Worm (Caenorhabditis elegans): ENCODE results near the gene sdz-6.

sdz-6 gene

ce11 chrV:19301934-19302333 lies 18.5 kb upstream of the sdz-6 start, which contains the start of gene fbxb-62:
Gene fbxb-62, minus strand, starts transcription at chrV:19302034.
- 0 out of 2 replicates have a peak, but pooled peaks have one; percentile 3 for TF ChIP-seq nhr-19 (GFP tag; conservative IDR thresholded peaks at IDR 0.05)
- TF ChIP-seq zip-4 (GFP tag; optimal IDR thresholded peaks at IDR 0.05) = no peak

DNA sequence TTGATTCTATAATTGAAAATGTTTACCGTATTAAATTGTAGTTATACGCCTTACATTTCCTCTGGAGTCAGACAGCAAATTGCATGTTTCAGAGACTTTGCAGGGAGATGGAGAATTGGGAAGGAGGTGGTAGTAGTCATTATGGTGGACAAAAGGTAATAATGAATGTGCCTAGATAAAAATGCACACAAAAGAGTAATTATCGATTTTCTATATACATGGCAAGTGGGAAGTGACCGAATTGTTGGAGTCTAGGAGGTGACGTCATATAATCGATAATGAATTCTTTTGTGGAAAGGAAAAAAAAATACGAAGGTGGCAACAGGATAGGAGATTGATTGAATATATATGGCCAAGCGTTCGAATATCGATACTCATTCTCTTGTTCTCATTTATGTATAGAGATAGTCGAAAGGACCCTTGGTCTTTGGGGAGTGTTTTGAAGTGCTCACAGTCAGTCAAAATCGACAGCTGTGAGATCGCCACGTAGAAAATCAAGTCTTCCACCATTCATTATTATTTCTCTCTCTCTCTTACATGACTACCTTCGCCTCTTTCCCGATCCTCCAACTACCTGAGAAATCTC lies 16.7 kb upstream of the sdz-6 start, which contains the start of the genes fbxb-63 and fbxb-61:
TSS of gene fbxb-63 (minus strand) at position 142 of the 586 bp plus-strand sequence.
TSS of gene fbxb-61 (plus strand) at position 536 of the 586 bp plus-strand sequence.
- no peak for TF ChIP-seq unc-130 (tag; optimal IDR thresholded peaks at IDR 0.05)
- TF ChIP-seq lir-3 (tag; optimal IDR thresholded peaks at IDR 0.05; ENCODE audit: poor library complexity) = no peak

DNA sequence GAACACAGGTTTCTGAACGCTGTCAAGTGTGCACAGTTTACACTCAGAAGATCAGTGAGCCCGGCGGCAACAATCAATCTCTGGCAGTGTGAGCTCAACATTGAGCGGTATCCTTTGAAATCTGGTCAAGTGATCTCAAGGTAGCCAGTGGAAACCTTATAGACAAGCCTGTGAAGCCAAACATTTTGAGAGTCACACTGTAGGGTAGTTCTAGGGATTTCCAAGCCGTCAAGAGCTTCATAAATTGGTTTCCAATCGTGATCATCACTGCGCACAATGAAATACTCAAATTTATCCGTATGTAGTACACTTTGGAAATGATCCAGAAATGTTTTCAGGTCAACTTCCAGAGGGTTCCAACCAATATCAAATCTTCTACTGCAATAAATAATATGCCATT lies 13.5 kb upstream of the sdz-6 start, which contains the start of gene F55C9.15:
TSS of gene F55C9.15 (minus strand) at position 101 of the 400 bp plus-strand sequence.
- no peak for TF ChIP-seq ztf-11 (tag; optimal IDR thresholded peaks at IDR 0.05)
- TF ChIP-seq ceh-90 (tag; optimal IDR thresholded peaks at IDR 0.05) = no peak
- TF ChIP-seq sup-37 (GFP tag; optimal IDR thresholded peaks at IDR 0.05) = no peak
- TF ChIP-seq irx-1 (tag; optimal IDR thresholded peaks at IDR 0.05) = no peak
- no peak for TF ChIP-seq dpl-1 (GFP tag; optimal IDR thresholded peaks at IDR 0.05)
- TF ChIP-seq vab-15 (tag; optimal IDR thresholded peaks at IDR 0.05) = no peak
- no peak for TF ChIP-seq isw-1 (GFP tag; IDR thresholded peaks at IDR 0.05)
- TF ChIP-seq hlh-17 (GFP tag; optimal IDR thresholded peaks at IDR 0.05; ENCODE audit: borderline replicate concordance) = no peak
- no peak for TF ChIP-seq ceh-8 (GFP tag; optimal IDR thresholded peaks at IDR 0.05)
- TF ChIP-seq mab-9 (GFP tag; IDR thresholded peaks at IDR 0.05) = no peak
- TF ChIP-seq pag-3 (tag; optimal IDR thresholded peaks at IDR 0.05; ENCODE audit: borderline replicate concordance, insufficient read depth) = no peak

- TF ChIP-seq aha-1 (tag; optimal IDR thresholded peaks at IDR 0.05) (no peak), tbx-2 (tag; optimal IDR thresholded peaks at IDR 0.05) (no peak), hlh-17 (GFP tag; optimal IDR thresholded peaks at IDR 0.05; ENCODE audit: borderline replicate concordance) (no peak), nhr-90 (tag; optimal IDR thresholded peaks at IDR 0.05; ENCODE audit: poor library complexity) (no peak), aly-2 (tag; optimal IDR thresholded peaks at IDR 0.05) (no peak), elt-3 (tag; optimal IDR thresholded peaks at IDR 0.05) (no peak), efl-3 (GFP tag; optimal IDR thresholded peaks at IDR 0.05) (no peak), unc-86 (tag; optimal IDR thresholded peaks at IDR 0.05) (no peak), lin-39 (tag; optimal IDR thresholded peaks at IDR 0.05) (no peak), unc-30 (tag; optimal IDR thresholded peaks at IDR 0.05) (no peak), mep-1 (tag; optimal IDR thresholded peaks at IDR 0.05) (no peak), sox-4 (tag; optimal IDR thresholded peaks at IDR 0.05) (no peak), sptf-1 (tag; optimal IDR thresholded peaks at IDR 0.05) (no peak), fkh-10 (GFP tag; optimal IDR thresholded peaks at IDR 0.05) (no peak), nhr-19 (GFP tag; conservative IDR thresholded peaks at IDR 0.05) (no peak), nhr-84 (tag; optimal IDR thresholded peaks at IDR 0.05) (no peak)
Measured at ce11 chrV:19308137-19308536, 12.3 kb upstream of the sdz-6 start.

ce11 chrV:19309591-19309990 lies 10.8 kb upstream of the sdz-6 start, which contains the start of gene F55C9.11:
Gene F55C9.11, minus strand, starts transcription at chrV:19309691.
- TF ChIP-seq egl-27 (tag; optimal IDR thresholded peaks at IDR 0.05) = no peak
- no peak for TF ChIP-seq jun-1 (tag; optimal IDR thresholded peaks at IDR 0.05)
- TF ChIP-seq efl-1 (optimal IDR thresholded peaks at IDR 0.05) = no peak
- peak in 1 of 2 experiments; percentile 77 for TF ChIP-seq efl-1 (GFP tag; optimal IDR thresholded peaks at IDR 0.05 in 1 of 2)
- TF ChIP-seq C34B4.2 (tag; optimal IDR thresholded peaks at IDR 0.05) = no peak
- TF ChIP-seq dpl-1 (GFP tag; optimal IDR thresholded peaks at IDR 0.05) = no peak
